Worm (Caenorhabditis elegans): ENCODE results near the gene W06G6.2.

DNA sequence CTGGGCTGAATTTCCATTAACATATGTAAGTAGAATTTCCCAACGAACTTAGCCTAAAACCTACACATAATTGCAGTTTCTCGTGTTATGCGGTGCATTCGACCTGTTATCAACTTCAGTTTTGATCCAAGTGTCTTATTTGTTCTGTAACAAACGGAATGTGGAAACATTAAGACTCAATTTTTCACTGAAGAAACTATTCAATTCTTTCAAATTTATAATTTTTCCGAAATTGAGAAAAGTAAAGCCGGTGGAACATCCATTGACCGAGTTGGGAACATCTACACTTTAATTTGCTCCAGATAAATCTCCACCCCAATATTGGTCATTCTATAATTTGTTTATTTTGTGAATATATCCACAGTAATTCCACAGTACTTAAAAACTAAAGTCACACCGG lies 45.3 kb downstream of the W06G6.2 start:
- TF ChIP-seq him-1 (tag; optimal IDR thresholded peaks at IDR 0.05) (no peak), dao-5 (tag; optimal IDR thresholded peaks at IDR 0.05) (no peak), W03F9.2 (tag; optimal IDR thresholded peaks at IDR 0.05) (no peak)
